Worm (Caenorhabditis elegans) whole organism, late embryonic: ENCODE measurements around the gene C14C11.7.

Experiments
- ama-1 ChIP-seq: fragments of 150-350 bp; optimal IDR thresholded peaks from 2 replicates; lab custom pipeline; 2014
- ceh-19 ChIP-seq: fragments of 200-800 bp; sonication (Bioruptor generic); optimal IDR thresholded peaks from 2 replicates; lab custom pipeline; 2018; ENCODE audit warnings: mild to moderate bottlenecking, missing genetic modification characterization, missing compliant biosample characterization
- ceh-48 ChIP-seq: sonication (generic microtip); optimal IDR thresholded peaks from 2 replicates; lab custom pipeline; 2016; ENCODE audit warnings: missing genetic modification characterization, inconsistent platforms, missing compliant biosample characterization
- ceh-9 ChIP-seq: sonication (generic microtip); optimal IDR thresholded peaks from 2 replicates; lab custom pipeline; 2016; ENCODE audit warnings: mild to moderate bottlenecking, missing genetic modification characterization, inconsistent platforms, missing compliant biosample characterization
- dve-1 ChIP-seq: sonication (generic microtip); optimal IDR thresholded peaks from 2 replicates; lab custom pipeline; 2017; ENCODE audit warnings: antibody characterized with exemption, mild to moderate bottlenecking, missing genetic modification characterization, missing compliant biosample characterization
- ets-4 ChIP-seq: sonication (generic microtip); optimal IDR thresholded peaks from 2 replicates; lab custom pipeline; 2016; ENCODE audit warnings: missing genetic modification characterization, missing compliant biosample characterization
- gmeb-2 ChIP-seq: sonication (generic microtip); optimal IDR thresholded peaks from 2 replicates; lab custom pipeline; 2016; ENCODE audit warnings: missing genetic modification characterization, inconsistent platforms, missing compliant biosample characterization
- nhr-11 ChIP-seq: fragments of 150-350 bp; optimal IDR thresholded peaks from 2 replicates; lab custom pipeline; 2014; ENCODE audit warnings: missing biosample characterization, missing genetic modification characterization
- npax-4 ChIP-seq: sonication (generic microtip); optimal IDR thresholded peaks from 2 replicates; lab custom pipeline; 2016; ENCODE audit warnings: missing genetic modification characterization, missing compliant biosample characterization
- pha-4 ChIP-seq: fragments of 150-350 bp; optimal IDR thresholded peaks from 2 replicates; lab custom pipeline; 2018; ENCODE audit warnings: missing biosample characterization, missing genetic modification reagents, missing genetic modification characterization
- pqm-1 ChIP-seq: sonication (generic microtip); optimal IDR thresholded peaks from 2 replicates; lab custom pipeline; 2016; ENCODE audit warnings: missing genetic modification characterization, missing compliant biosample characterization
- sox-4 ChIP-seq: sonication (generic microtip); optimal IDR thresholded peaks from 2 replicates; lab custom pipeline; 2017; ENCODE audit warnings: mild to moderate bottlenecking, missing genetic modification characterization, inconsistent platforms, missing compliant biosample characterization

ce11 chrV:5672270-5672669, 6.4 kb upstream of the C14C11.7 start:
- no peak for TF ChIP-seq npax-4 (tag; lab: Kevin White, UChicago)
- TF ChIP-seq ceh-19 (GFP tag; lab: Kevin White, UChicago), result no peak
- TF ChIP-seq gmeb-2 (tag; lab: Kevin White, UChicago), result no peak
- no peak for TF ChIP-seq ets-4 (tag; lab: Kevin White, UChicago)
- no peak for TF ChIP-seq ama-1
- no peak for TF ChIP-seq dve-1 (tag; lab: Kevin White, UChicago)
- TF ChIP-seq pha-4, result no peak
- no peak for TF ChIP-seq nhr-11 (tag; lab: Kevin White, UChicago)
- TF ChIP-seq sox-4 (tag; lab: Kevin White, UChicago), result no peak
- TF ChIP-seq ceh-48 (tag; lab: Kevin White, UChicago), result no peak
- TF ChIP-seq ceh-9, result no peak
- no peak for TF ChIP-seq pqm-1 (tag; lab: Kevin White, UChicago)
